Worm (Caenorhabditis elegans) whole organism, mixed stage, embryonic: Measurements from ENCODE around the gene srlf-14.

Experiments
- bed-3 ChIP-seq: fragments of 200-800 bp; sonication (Bioruptor generic); optimal IDR thresholded peaks from 3 replicates; lab custom pipeline; 2018; ENCODE audit warnings: mild to moderate bottlenecking, missing genetic modification characterization, moderate library complexity, missing compliant biosample characterization
- blmp-1 ChIP-seq: fragments of 150-350 bp; optimal IDR thresholded peaks from 2 replicates; lab custom pipeline; 2014; ENCODE audit warnings: missing biosample characterization, missing genetic modification characterization
- ceh-39 ChIP-seq: fragments of 150-350 bp; optimal IDR thresholded peaks from 2 replicates; lab custom pipeline; 2014; ENCODE audit warnings: missing biosample characterization, missing genetic modification characterization
- ceh-43 ChIP-seq: fragments of 200-800 bp; sonication (Bioruptor generic); optimal IDR thresholded peaks from 2 replicates; lab custom pipeline; 2018; ENCODE audit warnings: mild to moderate bottlenecking, missing genetic modification characterization, moderate library complexity, missing compliant biosample characterization
- ceh-83 ChIP-seq: fragments of 200-800 bp; sonication (Bioruptor generic); optimal IDR thresholded peaks from 2 replicates; lab custom pipeline; 2018; ENCODE audit warnings: mild to moderate bottlenecking, missing genetic modification characterization, missing compliant biosample characterization
- ces-1 ChIP-seq: fragments of 150-350 bp; optimal IDR thresholded peaks from 2 replicates; lab custom pipeline; 2014; ENCODE audit warnings: missing biosample characterization, missing genetic modification reagents, missing genetic modification characterization
- cnd-1 ChIP-seq: fragments of 200-800 bp; sonication (Bioruptor generic); optimal IDR thresholded peaks from 2 replicates; lab custom pipeline; 2018; ENCODE audit warnings: mild to moderate bottlenecking, missing genetic modification characterization, missing compliant biosample characterization
- drap-1 ChIP-seq: fragments of 200-800 bp; sonication (Bioruptor generic); optimal IDR thresholded peaks from 3 replicates; lab custom pipeline; 2018; ENCODE audit warnings: mild to moderate bottlenecking, missing genetic modification characterization, missing compliant biosample characterization
- elt-3 ChIP-seq: fragments of 150-350 bp; optimal IDR thresholded peaks from 2 replicates; lab custom pipeline; 2014; ENCODE audit warnings: missing biosample characterization, missing genetic modification characterization
- flh-1 ChIP-seq: fragments of 200-800 bp; sonication (Bioruptor generic); optimal IDR thresholded peaks from 2 replicates; lab custom pipeline; 2018; ENCODE audit warnings: mild to moderate bottlenecking, missing genetic modification characterization, moderate library complexity, missing compliant biosample characterization
- ham-2 ChIP-seq: fragments of 200-800 bp; sonication (Bioruptor generic); optimal IDR thresholded peaks from 2 replicates; lab custom pipeline; 2018; ENCODE audit warnings: mild to moderate bottlenecking, missing genetic modification characterization, missing compliant biosample characterization
- hlh-1 ChIP-seq: fragments of 150-350 bp; optimal IDR thresholded peaks from 2 replicates; lab custom pipeline; 2014; ENCODE audit warnings: missing biosample characterization, missing genetic modification reagents, missing genetic modification characterization
- lin-32 ChIP-seq: fragments of 200-800 bp; sonication (Bioruptor generic); optimal IDR thresholded peaks from 2 replicates; lab custom pipeline; 2018; ENCODE audit warnings: mild to moderate bottlenecking, missing genetic modification characterization, missing compliant biosample characterization
- lsy-2 ChIP-seq: fragments of 150-350 bp; optimal IDR thresholded peaks from 2 replicates; lab custom pipeline; 2014; ENCODE audit warnings: missing biosample characterization, missing genetic modification characterization
- mab-5 ChIP-seq: fragments of 150-350 bp; optimal IDR thresholded peaks from 2 replicates; lab custom pipeline; 2014; ENCODE audit warnings: missing biosample characterization, missing genetic modification characterization
- mep-1 ChIP-seq: fragments of 150-350 bp; optimal IDR thresholded peaks from 2 replicates; lab custom pipeline; 2017; ENCODE audit warnings: missing biosample characterization, missing genetic modification reagents, missing genetic modification characterization, inconsistent platforms
- nhr-12 ChIP-seq: fragments of 150-350 bp; optimal IDR thresholded peaks from 2 replicates; lab custom pipeline; 2014; ENCODE audit warnings: missing biosample characterization, missing genetic modification characterization
- nhr-2 ChIP-seq: fragments of 150-350 bp; optimal IDR thresholded peaks from 2 replicates; lab custom pipeline; 2014; ENCODE audit warnings: missing biosample characterization, missing genetic modification characterization
- nhr-237 ChIP-seq: fragments of 150-350 bp; optimal IDR thresholded peaks from 2 replicates; lab custom pipeline; 2014; ENCODE audit warnings: missing biosample characterization, missing genetic modification characterization
- nhr-28 ChIP-seq: fragments of 150-350 bp; optimal IDR thresholded peaks from 2 replicates; lab custom pipeline; 2014; ENCODE audit warnings: missing biosample characterization, missing genetic modification characterization
- nhr-76 ChIP-seq: sonication (generic microtip); optimal IDR thresholded peaks from 2 replicates; lab custom pipeline; 2017; ENCODE audit warnings: missing biosample characterization, missing genetic modification characterization
- pha-4 ChIP-seq: fragments of 150-350 bp; optimal IDR thresholded peaks from 2 replicates; lab custom pipeline; 2018; ENCODE audit warnings: missing biosample characterization, missing genetic modification reagents, missing genetic modification characterization
- snpc-4 ChIP-seq: fragments of 150-350 bp; optimal IDR thresholded peaks from 2 replicates; lab custom pipeline; 2014; ENCODE audit warnings: missing biosample characterization, missing genetic modification characterization
- unc-120 ChIP-seq: sonication (generic microtip); optimal IDR thresholded peaks from 2 replicates; lab custom pipeline; 2017; ENCODE audit warnings: missing genetic modification characterization, missing compliant biosample characterization; ENCODE audit not compliant: poor library complexity, severe bottlenecking
- unc-39 ChIP-seq: fragments of 150-350 bp; optimal IDR thresholded peaks from 2 replicates; lab custom pipeline; 2014; ENCODE audit warnings: missing biosample characterization, missing genetic modification characterization
- unc-62 ChIP-seq: fragments of 150-350 bp; optimal IDR thresholded peaks from 2 replicates; lab custom pipeline; 2014; ENCODE audit warnings: missing biosample characterization, missing genetic modification reagents, missing genetic modification characterization
- zip-8 ChIP-seq: fragments of 150-350 bp; optimal IDR thresholded peaks from 2 replicates; lab custom pipeline; 2014; ENCODE audit warnings: missing biosample characterization, missing genetic modification characterization
- ztf-11 ChIP-seq: fragments of 150-350 bp; optimal IDR thresholded peaks from 2 replicates; lab custom pipeline; 2014; ENCODE audit warnings: missing biosample characterization, missing genetic modification characterization

The srlf-14 gene

ce11 chrIV:10876844-10877243 lies 17.3 kb downstream of the srlf-14 start, which contains the start of gene fipr-14:
Gene fipr-14, plus strand, starts transcription at chrIV:10877144.
- no peak for TF ChIP-seq unc-120
- no peak for TF ChIP-seq elt-3 (tag; lab: Kevin White, UChicago)
- no peak for TF ChIP-seq lin-32
- TF ChIP-seq ceh-43 (GFP tag; lab: Kevin White, UChicago) = no peak
- TF ChIP-seq zip-8 (tag; lab: Kevin White, UChicago) = no peak
- no peak for TF ChIP-seq ceh-83
- no peak for TF ChIP-seq nhr-12 (tag; lab: Kevin White, UChicago)
- TF ChIP-seq hlh-1 (tag; lab: Kevin White, UChicago) = no peak
- TF ChIP-seq pha-4 (tag; lab: Kevin White, UChicago) = no peak
- TF ChIP-seq nhr-76 (tag; lab: Kevin White, UChicago) = no peak
- no peak for TF ChIP-seq bed-3 (GFP tag; lab: Kevin White, UChicago)
- no peak for TF ChIP-seq ham-2 (GFP tag; lab: Kevin White, UChicago)
- TF ChIP-seq blmp-1 = no peak
- TF ChIP-seq unc-39 (tag; lab: Kevin White, UChicago) = no peak
- no peak for TF ChIP-seq mab-5 (tag; lab: Kevin White, UChicago)
- TF ChIP-seq unc-62 = no peak
- no peak for TF ChIP-seq nhr-28 (tag; lab: Kevin White, UChicago)
- TF ChIP-seq ceh-39 (tag; lab: Kevin White, UChicago) = no peak
- no peak for TF ChIP-seq drap-1 (GFP tag; lab: Kevin White, UChicago)

- TF ChIP-seq flh-1 (GFP tag; lab: Kevin White, UChicago) (no peak), unc-62 (no peak), nhr-237 (tag; lab: Kevin White, UChicago) (no peak), mep-1 (tag; lab: Kevin White, UChicago) (no peak), ceh-43 (GFP tag; lab: Kevin White, UChicago) (no peak), zip-8 (tag; lab: Kevin White, UChicago) (no peak), bed-3 (GFP tag; lab: Kevin White, UChicago) (no peak), nhr-12 (tag; lab: Kevin White, UChicago) (no peak), drap-1 (GFP tag; lab: Kevin White, UChicago) (no peak), unc-39 (tag; lab: Kevin White, UChicago) (no peak), snpc-4 (no peak), pha-4 (tag; lab: Kevin White, UChicago) (no peak)
Measured at ce11 chrIV:10874527-10874926, 19.6 kb downstream of the srlf-14 start, which contains the start of gene F13E9.12. Gene F13E9.12, minus strand, starts transcription at chrIV:10874627.

- TF ChIP-seq mep-1 (tag; lab: Kevin White, UChicago) = no peak
- peak; percentile 57 for TF ChIP-seq ces-1 (GFP tag; lab: Kevin White, UChicago)
Measured at ce11 chrIV:10870158-10870557, 24.0 kb downstream of the srlf-14 start.

ce11 chrIV:10869642-10870041 lies 24.5 kb downstream of the srlf-14 start:
- no peak for TF ChIP-seq unc-62
- TF ChIP-seq nhr-2 (tag; lab: Kevin White, UChicago) = peak; percentile 28

- TF ChIP-seq ztf-11 (tag; lab: Kevin White, UChicago) (peak; percentile 7), mep-1 (tag; lab: Kevin White, UChicago) (peak; percentile 43), nhr-76 (tag; lab: Kevin White, UChicago) (no peak), lsy-2 (tag; lab: Kevin White, UChicago) (no peak), mab-5 (tag; lab: Kevin White, UChicago) (no peak), pha-4 (tag; lab: Kevin White, UChicago) (no peak), ces-1 (GFP tag; lab: Kevin White, UChicago) (peak; percentile 37), cnd-1 (tag; lab: Kevin White, UChicago) (peak; percentile 71)
Measured at ce11 chrIV:10868629-10869251, 25.4 kb downstream of the srlf-14 start, which contains the start of gene F13E9.11. Gene F13E9.11, minus strand, starts transcription at chrIV:10869135.
